Fruit fly (Drosophila melanogaster) whole organism, embryonic: Measurements from ENCODE around the gene lectin-33A.
A peak's percentile ranks its signal among the peaks of the same experiment; 100 is the strongest.

Experiments used
- Adf1 ChIP-seq: fragments of 200-800 bp; sonication (Bioruptor generic); IDR thresholded peaks from 2 replicates; pipeline ENCODE4 v1.3.6; 2022; ENCODE audit warnings: missing biosample characterization, missing genetic modification characterization
- Aef1 ChIP-seq: fragments of 200-800 bp; sonication (Bioruptor generic); IDR thresholded peaks from 3 replicates; pipeline ENCODE4 v1.3.6; 2022; ENCODE audit warnings: missing biosample characterization, missing genetic modification characterization
- CG10274 ChIP-seq: fragments of 200-800 bp; sonication (Bioruptor generic); optimal IDR thresholded peaks from 3 replicates; lab custom pipeline; 2017; ENCODE audit warnings: missing biosample characterization, mild to moderate bottlenecking, missing genetic modification characterization
- CG10959 ChIP-seq: fragments of 200-800 bp; sonication (Bioruptor generic); IDR thresholded peaks from 2 replicates; pipeline ENCODE4 v1.3.6; 2022; ENCODE audit warnings: missing biosample characterization, missing genetic modification characterization
- CG11247 ChIP-seq: fragments of 200-800 bp; sonication (Bioruptor generic); IDR thresholded peaks from 2 replicates; pipeline ENCODE4 v1.3.6; 2022; ENCODE audit warnings: missing biosample characterization, missing genetic modification characterization
- CG13296 ChIP-seq: fragments of 200-800 bp; sonication (Bioruptor generic); optimal IDR thresholded peaks from 3 replicates; lab custom pipeline; 2018; ENCODE audit warnings: missing biosample characterization, mild to moderate bottlenecking, missing genetic modification characterization
- CG13775 ChIP-seq: fragments of 200-800 bp; sonication (Bioruptor generic); optimal IDR thresholded peaks from 3 replicates; lab custom pipeline; 2017; ENCODE audit warnings: missing biosample characterization, mild to moderate bottlenecking, missing genetic modification characterization
- CG13894 ChIP-seq: fragments of 200-800 bp; sonication (Bioruptor generic); optimal IDR thresholded peaks from 3 replicates; lab custom pipeline; 2018; ENCODE audit warnings: missing biosample characterization, mild to moderate bottlenecking, missing genetic modification characterization, moderate library complexity
- CG14965 ChIP-seq: fragments of 200-800 bp; sonication (Bioruptor generic); optimal IDR thresholded peaks from 2 replicates; lab custom pipeline; 2016; ENCODE audit warnings: missing biosample characterization, missing genetic modification characterization, borderline replicate concordance
- CG15696 ChIP-seq: fragments of 200-800 bp; sonication (Bioruptor generic); optimal IDR thresholded peaks from 2 replicates; lab custom pipeline; 2019; ENCODE audit warnings: missing biosample characterization, mild to moderate bottlenecking, missing genetic modification characterization, moderate library complexity
- CG18764 ChIP-seq: fragments of 200-800 bp; sonication (Bioruptor generic); optimal IDR thresholded peaks from 3 replicates; lab custom pipeline; 2016; ENCODE audit warnings: missing biosample characterization, missing genetic modification characterization
- CG30020 ChIP-seq: fragments of 200-800 bp; optimal IDR thresholded peaks from 2 replicates; lab custom pipeline; 2019; ENCODE audit warnings: missing biosample characterization, mild to moderate bottlenecking, missing genetic modification characterization, moderate library complexity
- CG34224 ChIP-seq: fragments of 200-800 bp; sonication (Bioruptor generic); IDR thresholded peaks from 3 replicates; pipeline ENCODE4 v1.3.6; 2022; ENCODE audit warnings: missing biosample characterization, missing genetic modification characterization; ENCODE audit not compliant: partially characterized antibody
- CG3838 ChIP-seq: fragments of 200-800 bp; sonication (Bioruptor generic); optimal IDR thresholded peaks from 3 replicates; lab custom pipeline; 2016; ENCODE audit warnings: missing biosample characterization, missing genetic modification characterization
- CG6791 ChIP-seq: fragments of 200-800 bp; sonication (Bioruptor generic); IDR thresholded peaks from 3 replicates; pipeline ENCODE4 v1.3.6; 2022; ENCODE audit warnings: missing biosample characterization, missing genetic modification characterization; ENCODE audit not compliant: partially characterized antibody
- CG6854 ChIP-seq: fragments of 200-800 bp; sonication (Bioruptor generic); optimal IDR thresholded peaks from 3 replicates; lab custom pipeline; 2017; ENCODE audit warnings: missing biosample characterization, mild to moderate bottlenecking, missing genetic modification characterization
- CG9215 ChIP-seq: fragments of 200-800 bp; sonication (Bioruptor generic); IDR thresholded peaks from 2 replicates; pipeline ENCODE4 v1.3.6; 2022; ENCODE audit warnings: missing biosample characterization, missing genetic modification characterization
- Deaf1 ChIP-seq: fragments of 200-800 bp; optimal IDR thresholded peaks from 3 replicates; lab custom pipeline; 2019; ENCODE audit warnings: missing biosample characterization, mild to moderate bottlenecking, missing genetic modification characterization, moderate library complexity
- Dfd ChIP-seq, 2 experiments: fragments of >200 bp; optimal IDR thresholded peaks; 2 replicates each; lab custom pipeline; 2017; ENCODE audit warnings: missing biosample characterization in 2 of 2, missing genetic modification characterization in 2 of 2
- Doc2 ChIP-seq: fragments of 200-800 bp; sonication (Bioruptor generic); IDR thresholded peaks from 2 replicates; pipeline ENCODE4 v1.3.6; 2022; ENCODE audit warnings: missing biosample characterization, missing genetic modification characterization
- Eip74EF ChIP-seq, 2 experiments: fragments of 200-800 bp in 1 of 2; fragments of >200 bp in 1 of 2; sonication (Bioruptor generic) in 1 of 2; optimal IDR thresholded peaks; 2 replicates each; lab custom pipeline; 2017 to 2019; ENCODE audit warnings: missing biosample characterization in 2 of 2, missing genetic modification characterization in 2 of 2, mild to moderate bottlenecking in 1 of 2, moderate library complexity in 1 of 2
- HLHmδ ChIP-seq: fragments of 200-800 bp; sonication (Bioruptor generic); optimal IDR thresholded peaks from 2 replicates; lab custom pipeline; 2018; ENCODE audit warnings: missing biosample characterization, mild to moderate bottlenecking, missing genetic modification characterization, moderate library complexity
- Hand ChIP-seq: fragments of 200-800 bp; sonication (Bioruptor generic); optimal IDR thresholded peaks from 2 replicates; lab custom pipeline; 2017; ENCODE audit warnings: mild to moderate bottlenecking, missing biosample characterization, missing genetic modification reagents, missing genetic modification characterization
- Hmr ChIP-seq: fragments of 200-800 bp; sonication (Bioruptor generic); optimal IDR thresholded peaks from 3 replicates; lab custom pipeline; 2017; ENCODE audit warnings: mild to moderate bottlenecking, missing biosample characterization, missing genetic modification reagents, missing genetic modification characterization
- Hr78 ChIP-seq, 2 experiments: fragments of 200-800 bp in 1 of 2; fragments of >200 bp in 1 of 2; sonication (Bioruptor generic) in 1 of 2; optimal IDR thresholded peaks; 2 replicates each; lab custom pipeline; 2017 to 2019; ENCODE audit warnings: missing biosample characterization in 2 of 2, missing genetic modification characterization in 2 of 2, mild to moderate bottlenecking in 1 of 2, moderate library complexity in 1 of 2
- Kr ChIP-seq: fragments of 200-800 bp; sonication (Bioruptor generic); optimal IDR thresholded peaks from 2 replicates; lab custom pipeline; 2017; ENCODE audit warnings: missing biosample characterization, mild to moderate bottlenecking, missing genetic modification characterization
- Med ChIP-seq: fragments of 200-800 bp; sonication (Bioruptor generic); peaks from one replicate; lab custom pipeline; 2016; ENCODE audit warnings: missing biosample characterization, missing genetic modification characterization, mild to moderate bottlenecking, inconsistent platforms, moderate library complexity
- Ptx1 ChIP-seq: fragments of 200-800 bp; sonication (Bioruptor generic); IDR thresholded peaks from 2 replicates; pipeline ENCODE4 v1.3.6; 2022; ENCODE audit warnings: missing biosample characterization, missing genetic modification characterization
- Six4 ChIP-seq: fragments of 200-800 bp; sonication (Bioruptor generic); optimal IDR thresholded peaks from 2 replicates; lab custom pipeline; 2016; ENCODE audit warnings: missing biosample characterization, missing genetic modification characterization
- Sry-δ ChIP-seq: fragments of 200-800 bp; sonication (Bioruptor generic); optimal IDR thresholded peaks from 2 replicates; lab custom pipeline; 2016; ENCODE audit warnings: missing biosample characterization, missing genetic modification characterization
- Taf1 ChIP-seq: fragments of 200-800 bp; sonication (Bioruptor generic); IDR thresholded peaks from 2 replicates; pipeline ENCODE4 v1.3.6; 2022; ENCODE audit warnings: missing biosample characterization, missing genetic modification characterization
- Tbp ChIP-seq: fragments of >200 bp; optimal IDR thresholded peaks from 2 replicates; lab custom pipeline; 2018; ENCODE audit warnings: missing biosample characterization, missing genetic modification characterization
- aop ChIP-seq: fragments of 200-800 bp; sonication (Bioruptor generic); IDR thresholded peaks from 2 replicates; pipeline ENCODE4 v1.3.6; 2022; ENCODE audit warnings: missing biosample characterization, missing genetic modification characterization
- br ChIP-seq: fragments of >200 bp; optimal IDR thresholded peaks from 2 replicates; lab custom pipeline; 2017
- chinmo ChIP-seq: fragments of 200-800 bp; sonication (Bioruptor generic); IDR thresholded peaks from 4 replicates; pipeline ENCODE4 v1.3.6; 2022; ENCODE audit warnings: missing biosample characterization, missing genetic modification characterization; ENCODE audit not compliant: partially characterized antibody
- disco-r ChIP-seq: fragments of 200-800 bp; sonication (Bioruptor generic); optimal IDR thresholded peaks from 2 replicates; lab custom pipeline; 2016; ENCODE audit warnings: missing biosample characterization, missing genetic modification characterization
- dmrt99B ChIP-seq: fragments of 200-800 bp; sonication (Bioruptor generic); optimal IDR thresholded peaks from 2 replicates; lab custom pipeline; 2018; ENCODE audit warnings: missing biosample characterization, mild to moderate bottlenecking, missing genetic modification characterization, moderate library complexity
- emc ChIP-seq: fragments of 200-800 bp; sonication (Bioruptor generic); optimal IDR thresholded peaks from 2 replicates; lab custom pipeline; 2016; ENCODE audit warnings: missing biosample characterization, missing genetic modification characterization
- ems ChIP-seq: fragments of 200-800 bp; sonication (Bioruptor generic); optimal IDR thresholded peaks from 3 replicates; lab custom pipeline; 2016; ENCODE audit warnings: missing biosample characterization, missing genetic modification characterization
- lab ChIP-seq: fragments of 200-800 bp; sonication (Bioruptor generic); optimal IDR thresholded peaks from 3 replicates; lab custom pipeline; 2017; ENCODE audit warnings: missing biosample characterization, missing genetic modification characterization, mild to moderate bottlenecking, moderate library complexity, missing genetic modification reagents
- lbe ChIP-seq: fragments of 200-800 bp; sonication (Bioruptor generic); optimal IDR thresholded peaks from 2 replicates; lab custom pipeline; 2016; ENCODE audit warnings: missing biosample characterization, mild to moderate bottlenecking, missing genetic modification characterization
- mld ChIP-seq: fragments of 200-800 bp; sonication (Bioruptor generic); IDR thresholded peaks from 3 replicates; pipeline ENCODE4 v1.3.6; 2022; ENCODE audit warnings: missing biosample characterization, missing genetic modification characterization; ENCODE audit not compliant: partially characterized antibody
- nau ChIP-seq: fragments of 200-800 bp; sonication (Bioruptor generic); optimal IDR thresholded peaks from 3 replicates; lab custom pipeline; 2017; ENCODE audit warnings: missing biosample characterization, mild to moderate bottlenecking, missing genetic modification characterization, missing genetic modification reagents
- org-1 ChIP-seq: fragments of 200-800 bp; sonication (Bioruptor generic); optimal IDR thresholded peaks from 2 replicates; lab custom pipeline; 2017; ENCODE audit warnings: missing biosample characterization, missing genetic modification characterization
- prd ChIP-seq, 3 experiments: fragments of >200 bp in 2 of 3; fragments of 200-800 bp in 1 of 3; sonication (Bioruptor generic) in 1 of 3; optimal IDR thresholded peaks in 2 of 3; IDR thresholded peaks in 1 of 3; 2 replicates in 2 of 3; 3 replicates in 1 of 3; pipeline versions ENCODE4 v1.3.6 to Lab custom; 2017 to 2022; ENCODE audit warnings: missing biosample characterization in 1 of 3, missing genetic modification characterization in 1 of 3
- sim ChIP-seq: fragments of 200-800 bp; sonication (Bioruptor generic); IDR thresholded peaks from 2 replicates; pipeline ENCODE4 v1.3.6; 2022; ENCODE audit warnings: missing biosample characterization, missing genetic modification characterization
- sisA ChIP-seq: fragments of 200-800 bp; sonication (Bioruptor generic); IDR thresholded peaks from 2 replicates; pipeline ENCODE4 v1.3.6; 2022; ENCODE audit warnings: missing biosample characterization, missing genetic modification characterization
- tap ChIP-seq: fragments of 200-800 bp; optimal IDR thresholded peaks from 3 replicates; lab custom pipeline; 2019; ENCODE audit warnings: missing biosample characterization, mild to moderate bottlenecking, missing genetic modification characterization, moderate library complexity

Gene lectin-33A

DNA sequence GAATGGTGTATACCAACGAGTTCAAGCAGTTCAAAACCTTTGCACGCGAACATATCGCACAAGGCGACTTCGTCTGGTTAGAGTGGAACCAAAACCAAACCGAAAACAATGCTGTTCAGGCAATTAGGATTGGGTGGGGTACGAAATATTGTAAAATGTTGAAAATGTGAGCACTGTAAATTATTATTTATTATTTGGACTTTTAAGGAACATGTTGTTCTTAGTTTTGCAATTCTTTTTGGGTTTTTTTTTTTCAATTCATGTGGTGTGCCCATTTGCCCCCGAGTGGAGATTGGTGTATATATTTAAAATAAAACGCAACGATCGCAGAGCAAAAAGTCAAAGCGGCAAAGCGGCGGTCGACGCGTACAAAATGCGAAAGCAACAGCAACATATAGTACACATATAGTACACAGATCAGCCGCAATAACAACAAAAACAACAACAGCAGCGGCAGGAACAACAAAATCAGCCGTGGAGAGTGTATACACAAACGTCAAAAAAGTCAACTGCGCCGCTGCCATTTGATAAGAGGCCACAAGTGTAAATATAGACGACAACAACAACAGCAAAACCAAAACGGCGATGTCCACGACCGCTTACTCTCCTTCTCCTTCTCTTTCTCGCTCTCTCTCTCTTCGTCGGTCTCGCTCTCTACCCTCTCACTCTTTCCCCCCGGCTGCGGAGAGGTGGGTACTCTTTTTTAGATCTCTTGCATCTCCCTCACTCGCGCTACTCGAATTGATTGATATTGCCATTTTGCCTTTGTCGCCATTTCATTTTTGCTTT is 43.0 kb downstream of the lectin-33A start (continued):
- TF ChIP-seq CG14965 (GFP tag; lab: Kevin White, UChicago): no peak
- TF ChIP-seq Sry-δ: no peak
- no peak for TF ChIP-seq emc (GFP tag; lab: Kevin White, UChicago)
- peak; percentile 18 for TF ChIP-seq CG6854
- TF ChIP-seq CG10959: no peak
- TF ChIP-seq CG13894 (tag; lab: Kevin White, UChicago): no peak
- TF ChIP-seq Adf1: peak; percentile 71
- TF ChIP-seq Aef1 (GFP tag; lab: Robert Waterston, UW): peak; percentile 74
- TF ChIP-seq Ptx1: peak; percentile 36; the same call in 1 of the 2 replicates
- no peak for TF ChIP-seq mld
- TF ChIP-seq CG30020 (tag; lab: Kevin White, UChicago): no peak
- peak; percentile 31; the same call in 1 of the 2 replicates for TF ChIP-seq sisA (GFP tag; lab: Robert Waterston, UW)
- TF ChIP-seq Tbp (GFP tag; lab: Kevin White, UChicago): no peak
- TF ChIP-seq CG13296: peak; percentile 62
- no peak for TF ChIP-seq Taf1
- TF ChIP-seq dmrt99B: peak; percentile 30
- peak; percentile 74 for TF ChIP-seq Hmr (GFP tag; lab: Kevin White, UChicago)
- no peak for TF ChIP-seq CG3838 (GFP tag; lab: Kevin White, UChicago)
- TF ChIP-seq Dfd (GFP tag; optimal IDR thresholded peaks at IDR 0.05; lab: Kevin White, UChicago): no peak
- no peak for TF ChIP-seq Eip74EF (GFP tag; optimal IDR thresholded peaks at IDR 0.05; lab: Kevin White, UChicago)
- TF ChIP-seq disco-r (GFP tag; lab: Kevin White, UChicago): peak; percentile 39
- TF ChIP-seq org-1 (GFP tag; lab: Kevin White, UChicago): peak; percentile 55
- no peak for TF ChIP-seq Hand
- TF ChIP-seq CG10274 (GFP tag; lab: Kevin White, UChicago): peak; percentile 23
- TF ChIP-seq nau: peak; percentile 72
- peak; percentile 69 for TF ChIP-seq lab (GFP tag; lab: Kevin White, UChicago)
- no peak for TF ChIP-seq Doc2 (GFP tag; lab: Robert Waterston, UW)
- TF ChIP-seq lbe (GFP tag; lab: Kevin White, UChicago): peak; percentile 53
- TF ChIP-seq sim (GFP tag; lab: Robert Waterston, UW): 0 out of 2 replicates have a peak, but pooled peaks have one; percentile 7
- TF ChIP-seq CG34224: no peak
- peak; percentile 19 for TF ChIP-seq HLHmδ (GFP tag; lab: Kevin White, UChicago)
- peak; percentile 71; the same call in 1 of the 4 replicates for TF ChIP-seq chinmo
- TF ChIP-seq Six4: no peak
- TF ChIP-seq Med (GFP tag; lab: Kevin White, UChicago): peak; percentile 78
- TF ChIP-seq ems (GFP tag; lab: Kevin White, UChicago): no peak
- peak; percentile 58 for TF ChIP-seq CG15696
- no peak for TF ChIP-seq CG11247 (GFP tag; lab: Robert Waterston, UW)
- no peak for TF ChIP-seq aop (GFP tag; lab: Robert Waterston, UW)
- no peak for TF ChIP-seq prd (optimal IDR thresholded peaks at IDR 0.05; lab: Kevin White, UChicago)
- 0 out of 3 replicates have a peak, but pooled peaks have one; percentile 30 for TF ChIP-seq prd (GFP tag; IDR thresholded peaks at IDR 0.05; lab: Robert Waterston, UW)
- TF ChIP-seq tap: peak; percentile 25
- TF ChIP-seq br (lab: Kevin White, UChicago): no peak
- no peak for TF ChIP-seq CG18764
- no peak for TF ChIP-seq CG9215 (GFP tag; lab: Robert Waterston, UW)
- TF ChIP-seq CG6791 (GFP tag; lab: Robert Waterston, UW): no peak
- no peak for TF ChIP-seq Kr (GFP tag; lab: Kevin White, UChicago)
- TF ChIP-seq Hr78 (GFP tag; optimal IDR thresholded peaks at IDR 0.05; lab: Kevin White, UChicago): peak in 1 of 2 experiments; percentile 97
- peak; percentile 46 for TF ChIP-seq Deaf1 (tag; lab: Kevin White, UChicago)
- TF ChIP-seq CG13775 (GFP tag; lab: Kevin White, UChicago): peak; percentile 19
